Fruit fly (Drosophila melanogaster) whole organism, embryonic: ENCODE data around the gene CG43954.

Source experiments
- Aef1 ChIP-seq: fragments of 200-800 bp; sonication (Bioruptor generic); IDR thresholded peaks from 3 replicates; pipeline ENCODE4 v1.3.6; 2022; ENCODE audit warnings: missing biosample characterization, missing genetic modification characterization
- Bteb2 ChIP-seq: fragments of 200-800 bp; sonication (Bioruptor generic); optimal IDR thresholded peaks from 2 replicates; lab custom pipeline; 2016; ENCODE audit warnings: missing biosample characterization, missing genetic modification characterization
- CG10979 ChIP-seq: fragments of 200-800 bp; sonication (Bioruptor generic); optimal IDR thresholded peaks from 2 replicates; lab custom pipeline; 2018; ENCODE audit warnings: missing biosample characterization, mild to moderate bottlenecking, missing genetic modification characterization, moderate library complexity
- CG11085 ChIP-seq: fragments of 200-800 bp; sonication (Bioruptor generic); IDR thresholded peaks from 2 replicates; pipeline ENCODE4 v1.3.6; 2022; ENCODE audit warnings: missing biosample characterization, missing genetic modification characterization
- CG11504 ChIP-seq: fragments of 200-800 bp; sonication (Bioruptor generic); optimal IDR thresholded peaks from 3 replicates; lab custom pipeline; 2019; ENCODE audit warnings: missing biosample characterization, mild to moderate bottlenecking, missing genetic modification characterization, moderate library complexity
- CG12744 ChIP-seq: fragments of 200-800 bp; sonication (Bioruptor generic); optimal IDR thresholded peaks from 2 replicates; lab custom pipeline; 2016; ENCODE audit warnings: missing biosample characterization, missing genetic modification characterization
- CG15601 ChIP-seq: fragments of 200-800 bp; sonication (Bioruptor generic); optimal IDR thresholded peaks from 3 replicates; lab custom pipeline; 2019; ENCODE audit warnings: missing biosample characterization, mild to moderate bottlenecking, missing genetic modification characterization, moderate library complexity
- CG17829 ChIP-seq: fragments of 200-800 bp; optimal IDR thresholded peaks from 2 replicates; lab custom pipeline; 2019; ENCODE audit warnings: missing biosample characterization, mild to moderate bottlenecking, missing genetic modification characterization, moderate library complexity
- CG17912 ChIP-seq: fragments of 200-800 bp; sonication (Bioruptor generic); optimal IDR thresholded peaks from 2 replicates; lab custom pipeline; 2018; ENCODE audit warnings: missing biosample characterization, mild to moderate bottlenecking, missing genetic modification characterization
- CG18011 ChIP-seq: fragments of 200-800 bp; sonication (Bioruptor generic); optimal IDR thresholded peaks from 2 replicates; lab custom pipeline; 2017; ENCODE audit warnings: missing biosample characterization, missing genetic modification characterization, mild to moderate bottlenecking, moderate library complexity, missing genotype
- CG2712 ChIP-seq: fragments of 200-800 bp; optimal IDR thresholded peaks from 3 replicates; lab custom pipeline; 2019; ENCODE audit warnings: missing biosample characterization, mild to moderate bottlenecking, missing genetic modification characterization, moderate library complexity
- CG34224 ChIP-seq: fragments of 200-800 bp; sonication (Bioruptor generic); IDR thresholded peaks from 3 replicates; pipeline ENCODE4 v1.3.6; 2022; ENCODE audit warnings: missing biosample characterization, missing genetic modification characterization; ENCODE audit not compliant: partially characterized antibody
- CG34376 ChIP-seq: fragments of 200-800 bp; sonication (Bioruptor generic); optimal IDR thresholded peaks from 2 replicates; lab custom pipeline; 2018; ENCODE audit warnings: missing biosample characterization, mild to moderate bottlenecking, missing genetic modification characterization
- CG4424 ChIP-seq: fragments of 200-800 bp; sonication (Bioruptor generic); optimal IDR thresholded peaks from 3 replicates; lab custom pipeline; 2016; ENCODE audit warnings: missing biosample characterization, missing genetic modification characterization
- CG6683 ChIP-seq: fragments of 200-800 bp; sonication (Bioruptor generic); optimal IDR thresholded peaks from 2 replicates; lab custom pipeline; 2017; ENCODE audit warnings: missing biosample characterization, mild to moderate bottlenecking, missing genetic modification characterization, missing genetic modification reagents
- CG6854 ChIP-seq: fragments of 200-800 bp; sonication (Bioruptor generic); optimal IDR thresholded peaks from 3 replicates; lab custom pipeline; 2017; ENCODE audit warnings: missing biosample characterization, mild to moderate bottlenecking, missing genetic modification characterization
- CG7357 ChIP-seq: fragments of 200-800 bp; sonication (Bioruptor generic); IDR thresholded peaks from 3 replicates; pipeline ENCODE4 v1.3.6; 2022; ENCODE audit warnings: missing biosample characterization, missing genetic modification characterization
- CG7372 ChIP-seq: fragments of 200-800 bp; sonication (Bioruptor generic); IDR thresholded peaks from 2 replicates; pipeline ENCODE4 v1.3.6; 2022; ENCODE audit warnings: missing biosample characterization, missing genetic modification characterization
- CG7963 ChIP-seq: fragments of 200-800 bp; sonication (Bioruptor generic); IDR thresholded peaks from 3 replicates; pipeline ENCODE4 v1.3.6; 2022; ENCODE audit warnings: missing biosample characterization, missing genetic modification characterization; ENCODE audit not compliant: partially characterized antibody
- CG8089 ChIP-seq: fragments of 200-800 bp; sonication (Bioruptor generic); optimal IDR thresholded peaks from 3 replicates; lab custom pipeline; 2016; ENCODE audit warnings: missing biosample characterization, missing genetic modification characterization
- E2f2 ChIP-seq: fragments of 200-800 bp; sonication (Bioruptor generic); IDR thresholded peaks from 2 replicates; pipeline ENCODE4 v1.3.6; 2022; ENCODE audit warnings: missing biosample characterization, missing genetic modification characterization
- Gsc ChIP-seq: fragments of 200-800 bp; sonication (Bioruptor generic); IDR thresholded peaks from 2 replicates; pipeline ENCODE4 v1.3.6; 2022; ENCODE audit warnings: missing biosample characterization, missing genetic modification characterization
- HmgD ChIP-seq: fragments of 200-800 bp; sonication (Bioruptor generic); optimal IDR thresholded peaks from 3 replicates; lab custom pipeline; 2016; ENCODE audit warnings: missing biosample characterization, missing genetic modification characterization
- Hr39 ChIP-seq: fragments of >200 bp; optimal IDR thresholded peaks from 2 replicates; lab custom pipeline; 2017
- Hr51 ChIP-seq, 2 experiments: fragments of 200-800 bp; sonication (Bioruptor generic); optimal IDR thresholded peaks; 2 replicates in 1 of 2; 3 replicates in 1 of 2; lab custom pipeline; 2016 to 2018; ENCODE audit warnings: missing biosample characterization in 2 of 2, missing genetic modification characterization in 2 of 2, mild to moderate bottlenecking in 1 of 2, moderate library complexity in 1 of 2
- Lim3 ChIP-seq: fragments of 200-800 bp; sonication (Bioruptor generic); IDR thresholded peaks from 2 replicates; pipeline ENCODE4 v1.3.6; 2022; ENCODE audit warnings: missing biosample characterization, missing genetic modification characterization
- Meics ChIP-seq: fragments of 200-800 bp; sonication (Bioruptor generic); optimal IDR thresholded peaks from 2 replicates; lab custom pipeline; 2017; ENCODE audit warnings: missing biosample characterization, mild to moderate bottlenecking, missing genetic modification characterization
- Myb ChIP-seq: fragments of 200-800 bp; sonication (Bioruptor generic); optimal IDR thresholded peaks from 2 replicates; lab custom pipeline; 2016; ENCODE audit warnings: missing biosample characterization, missing genetic modification characterization
- Nf-YC ChIP-seq: fragments of 200-800 bp; optimal IDR thresholded peaks from 3 replicates; lab custom pipeline; 2019; ENCODE audit warnings: missing biosample characterization, mild to moderate bottlenecking, missing genetic modification characterization, moderate library complexity
- Rfx ChIP-seq: fragments of 200-800 bp; sonication (Bioruptor generic); IDR thresholded peaks from 2 replicates; pipeline ENCODE4 v1.3.6; 2022; ENCODE audit warnings: missing biosample characterization, missing genetic modification characterization
- Sox100B ChIP-seq: fragments of 200-800 bp; sonication (Bioruptor generic); optimal IDR thresholded peaks from 3 replicates; lab custom pipeline; 2018; ENCODE audit warnings: missing biosample characterization, mild to moderate bottlenecking, missing genetic modification characterization
- Sry-β ChIP-seq: fragments of 200-800 bp; sonication (Bioruptor generic); optimal IDR thresholded peaks from 2 replicates; lab custom pipeline; 2018; ENCODE audit warnings: missing biosample characterization, mild to moderate bottlenecking, missing genetic modification characterization, moderate library complexity
- TFAM ChIP-seq: fragments of 200-800 bp; sonication (Bioruptor generic); optimal IDR thresholded peaks from 2 replicates; lab custom pipeline; 2017; ENCODE audit warnings: missing biosample characterization, missing genetic modification characterization, inconsistent platforms
- Taf1 ChIP-seq: fragments of 200-800 bp; sonication (Bioruptor generic); IDR thresholded peaks from 2 replicates; pipeline ENCODE4 v1.3.6; 2022; ENCODE audit warnings: missing biosample characterization, missing genetic modification characterization
- Xrp1 ChIP-seq: fragments of 200-800 bp; sonication (Bioruptor generic); IDR thresholded peaks from 2 replicates; pipeline ENCODE4 v1.3.6; 2022; ENCODE audit warnings: missing biosample characterization, missing genetic modification characterization
- ase ChIP-seq: fragments of 200-800 bp; sonication (Bioruptor generic); IDR thresholded peaks from 3 replicates; pipeline ENCODE4 v1.3.6; 2022; ENCODE audit warnings: missing biosample characterization, missing genetic modification characterization
- bbx ChIP-seq: fragments of 200-800 bp; sonication (Bioruptor generic); IDR thresholded peaks from 2 replicates; pipeline ENCODE4 v1.3.6; 2022; ENCODE audit warnings: missing biosample characterization, missing genetic modification characterization; ENCODE audit not compliant: partially characterized antibody
- br ChIP-seq: fragments of >200 bp; optimal IDR thresholded peaks from 2 replicates; lab custom pipeline; 2017
- crc ChIP-seq: fragments of 200-800 bp; sonication (Bioruptor generic); optimal IDR thresholded peaks from 2 replicates; lab custom pipeline; 2016; ENCODE audit warnings: missing biosample characterization, missing genetic modification characterization
- danr ChIP-seq: fragments of 200-800 bp; sonication (Bioruptor generic); IDR thresholded peaks from 2 replicates; pipeline ENCODE4 v1.3.6; 2022; ENCODE audit warnings: missing biosample characterization, missing genetic modification characterization
- disco-r ChIP-seq: fragments of 200-800 bp; sonication (Bioruptor generic); optimal IDR thresholded peaks from 2 replicates; lab custom pipeline; 2016; ENCODE audit warnings: missing biosample characterization, missing genetic modification characterization
- dpn ChIP-seq, 2 experiments: fragments of 200-800 bp; sonication (Bioruptor generic); optimal IDR thresholded peaks; 3 replicates each; lab custom pipeline; 2016; ENCODE audit warnings: missing biosample characterization in 2 of 2, missing genetic modification characterization in 2 of 2
- grn ChIP-seq: fragments of 200-800 bp; sonication (Bioruptor generic); optimal IDR thresholded peaks from 3 replicates; lab custom pipeline; 2017; ENCODE audit warnings: missing biosample characterization, missing genetic modification characterization
- lilli ChIP-seq: fragments of 200-800 bp; sonication (Bioruptor generic); optimal IDR thresholded peaks from 3 replicates; lab custom pipeline; 2016; ENCODE audit warnings: missing biosample characterization, missing genetic modification characterization
- org-1 ChIP-seq: fragments of 200-800 bp; sonication (Bioruptor generic); optimal IDR thresholded peaks from 2 replicates; lab custom pipeline; 2017; ENCODE audit warnings: missing biosample characterization, missing genetic modification characterization
- otp ChIP-seq: fragments of 200-800 bp; sonication (Bioruptor generic); IDR thresholded peaks from 3 replicates; pipeline ENCODE4, ENCODE4 v1.3.6; 2022; ENCODE audit warnings: missing biosample characterization, missing genetic modification characterization
- pan ChIP-seq, 4 experiments: fragments of >200 bp in 3 of 4; fragments of 200-800 bp in 1 of 4; sonication (Bioruptor generic) in 1 of 4; optimal IDR thresholded peaks in 3 of 4; IDR thresholded peaks in 1 of 4; 2 replicates each; pipeline versions ENCODE4 v1.3.6 to Lab custom; 2017 to 2022; ENCODE audit warnings: missing biosample characterization in 2 of 4, missing genetic modification characterization in 2 of 4, mixed read lengths in 1 of 4
- repo ChIP-seq: fragments of 200-800 bp; sonication (Bioruptor generic); optimal IDR thresholded peaks from 2 replicates; lab custom pipeline; 2016; ENCODE audit warnings: missing biosample characterization, missing genetic modification characterization
- so ChIP-seq: fragments of 200-800 bp; sonication (Bioruptor generic); IDR thresholded peaks from 3 replicates; pipeline ENCODE4 v1.3.6; 2022; ENCODE audit warnings: missing biosample characterization, missing genetic modification characterization
- sob ChIP-seq: fragments of 200-800 bp; sonication (Bioruptor generic); IDR thresholded peaks from 2 replicates; pipeline ENCODE4 v1.3.6; 2022; ENCODE audit warnings: missing biosample characterization, missing genetic modification characterization
- unpg ChIP-seq: fragments of 200-800 bp; sonication (Bioruptor generic); optimal IDR thresholded peaks from 3 replicates; lab custom pipeline; 2018; ENCODE audit warnings: missing biosample characterization, mild to moderate bottlenecking, missing genetic modification characterization, moderate library complexity

Gene CG43954

DNA sequence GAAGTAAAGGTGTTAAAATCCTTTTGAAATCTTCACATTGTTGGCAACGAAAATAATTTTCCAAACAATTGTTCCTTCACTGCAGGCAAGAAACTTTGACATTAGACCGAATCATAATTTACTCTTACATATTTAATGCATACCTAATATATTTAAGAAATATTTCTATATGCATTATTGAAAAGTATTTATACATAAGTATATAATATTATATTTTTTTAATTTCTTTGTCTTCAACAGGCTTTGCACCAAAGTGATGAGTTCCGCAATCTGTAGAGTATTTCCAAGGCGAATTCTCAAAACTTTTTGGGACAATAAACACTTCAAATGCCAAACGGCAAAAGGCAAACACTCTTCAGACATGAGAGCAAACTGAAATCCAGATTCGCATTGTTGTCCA is 14.4 kb downstream of the CG43954 start (continued):
- TF ChIP-seq Myb (GFP tag; lab: Kevin White, UChicago) (no peak), ase (GFP tag; lab: Robert Waterston, UW) (peak; percentile 35; the same call in 1 of the 3 replicates), Bteb2 (GFP tag; lab: Kevin White, UChicago) (no peak), CG6683 (GFP tag; lab: Kevin White, UChicago) (no peak), CG34376 (GFP tag; lab: Kevin White, UChicago) (no peak), repo (GFP tag; lab: Kevin White, UChicago) (no peak), Xrp1 (peak; percentile 69), CG12744 (GFP tag; lab: Kevin White, UChicago) (no peak), otp (no peak), Hr51 (GFP tag; optimal IDR thresholded peaks at IDR 0.05; lab: Kevin White, UChicago) (peak in 1 of 2 experiments; percentile 72), CG8089 (GFP tag; lab: Kevin White, UChicago) (no peak), CG10979 (tag; lab: Kevin White, UChicago) (peak; percentile 49), grn (no peak), CG7372 (GFP tag; lab: Robert Waterston, UW) (no peak), Sry-β (no peak), bbx (GFP tag; lab: Robert Waterston, UW) (no peak), Taf1 (GFP tag; lab: Robert Waterston, UW) (no peak), HmgD (no peak), CG18011 (GFP tag; lab: Kevin White, UChicago) (no peak), danr (GFP tag; lab: Robert Waterston, UW) (0 out of 2 replicates have a peak, but pooled peaks have one; percentile 16), CG17912 (GFP tag; lab: Kevin White, UChicago) (no peak), Nf-YC (tag; lab: Kevin White, UChicago) (no peak), Hr39 (lab: Kevin White, UChicago) (no peak), org-1 (GFP tag; lab: Kevin White, UChicago) (no peak), unpg (peak; percentile 42), E2f2 (GFP tag; lab: Robert Waterston, UW) (peak; percentile 41; the same call in 1 of the 2 replicates), pan (optimal IDR thresholded peaks at IDR 0.05; lab: Kevin White, UChicago) (no peak), pan (GFP tag; optimal IDR thresholded peaks at IDR 0.05 in 1 of 2, IDR thresholded peaks at IDR 0.05 in 1 of 2) (peak in 1 of 2 experiments; percentile 64), so (GFP tag; lab: Robert Waterston, UW) (peak; percentile 41; the same call in 1 of the 3 replicates), br (no peak), CG6854 (no peak), disco-r (GFP tag; lab: Kevin White, UChicago) (no peak), CG17829 (tag; lab: Kevin White, UChicago) (peak; percentile 39), CG2712 (tag; lab: Kevin White, UChicago) (peak; percentile 65), CG15601 (tag; lab: Kevin White, UChicago) (peak; percentile 4), Aef1 (GFP tag; lab: Robert Waterston, UW) (0 out of 3 replicates have a peak, but pooled peaks have one; percentile 43), Lim3 (no peak), TFAM (GFP tag; lab: Kevin White, UChicago) (no peak), Gsc (no peak), dpn (GFP tag; optimal IDR thresholded peaks at IDR 0.05; lab: Kevin White, UChicago) (peak in 1 of 2 experiments; percentile 6), CG34224 (GFP tag; lab: Robert Waterston, UW) (no peak), CG11504 (tag; lab: Kevin White, UChicago) (peak; percentile 73), Meics (GFP tag; lab: Kevin White, UChicago) (peak; percentile 27), lilli (GFP tag; lab: Kevin White, UChicago) (no peak), CG11085 (GFP tag; lab: Robert Waterston, UW) (no peak), crc (GFP tag; lab: Kevin White, UChicago) (no peak), Sox100B (GFP tag; lab: Kevin White, UChicago) (peak; percentile 53), CG7357 (no peak), Rfx (peak; percentile 34; the same call in 1 of the 2 replicates), CG4424 (GFP tag; lab: Kevin White, UChicago) (peak; percentile 24), CG7963 (GFP tag; lab: Robert Waterston, UW) (no peak), sob (GFP tag; lab: Robert Waterston, UW) (peak; percentile 48; the same call in 1 of the 2 replicates)
